Fruit fly (Drosophila melanogaster) whole organism, embryonic: ENCODE measurements around the gene CG15196.
A peak's percentile ranks its signal among the peaks of the same experiment; 100 is the strongest.

Experiments used
- Adf1 ChIP-seq: fragments of 200-800 bp; sonication (Bioruptor generic); IDR thresholded peaks from 2 replicates; pipeline ENCODE4 v1.3.6; 2022; ENCODE audit warnings: missing biosample characterization, missing genetic modification characterization
- Aef1 ChIP-seq: fragments of 200-800 bp; sonication (Bioruptor generic); IDR thresholded peaks from 3 replicates; pipeline ENCODE4 v1.3.6; 2022; ENCODE audit warnings: missing biosample characterization, missing genetic modification characterization
- Awh ChIP-seq: fragments of 200-800 bp; sonication (Bioruptor generic); IDR thresholded peaks from 2 replicates; pipeline ENCODE4, ENCODE4 v1.3.6; 2022; ENCODE audit warnings: missing biosample characterization, missing genetic modification characterization
- C15 ChIP-seq: fragments of 200-800 bp; sonication (Bioruptor generic); IDR thresholded peaks from 3 replicates; pipeline ENCODE4 v1.3.6; 2022; ENCODE audit warnings: missing biosample characterization, missing genetic modification characterization
- CG10267 ChIP-seq: fragments of 200-800 bp; sonication (Bioruptor generic); optimal IDR thresholded peaks from 2 replicates; lab custom pipeline; 2018; ENCODE audit warnings: missing biosample characterization, mild to moderate bottlenecking, missing genetic modification characterization, moderate library complexity
- CG10321 ChIP-seq: fragments of 200-800 bp; sonication (Bioruptor generic); IDR thresholded peaks from 2 replicates; pipeline ENCODE4 v1.3.6; 2022; ENCODE audit warnings: missing biosample characterization, missing genetic modification characterization
- CG13424 ChIP-seq: fragments of 200-800 bp; sonication (Bioruptor generic); optimal IDR thresholded peaks from 2 replicates; lab custom pipeline; 2019; ENCODE audit warnings: missing biosample characterization, mild to moderate bottlenecking, missing genetic modification characterization, moderate library complexity
- CG15011 ChIP-seq: fragments of 200-800 bp; sonication (Bioruptor generic); optimal IDR thresholded peaks from 3 replicates; lab custom pipeline; 2018; ENCODE audit warnings: missing biosample characterization, mild to moderate bottlenecking, missing genetic modification characterization
- CG1603 ChIP-seq: fragments of 200-800 bp; sonication (Bioruptor generic); optimal IDR thresholded peaks from 2 replicates; lab custom pipeline; 2019; ENCODE audit warnings: missing biosample characterization, mild to moderate bottlenecking, missing genetic modification characterization, moderate library complexity
- CG17359 ChIP-seq: fragments of 200-800 bp; sonication (Bioruptor generic); optimal IDR thresholded peaks from 3 replicates; lab custom pipeline; 2018; ENCODE audit warnings: missing biosample characterization, mild to moderate bottlenecking, missing genetic modification characterization, moderate library complexity
- CG17385 ChIP-seq: fragments of 200-800 bp; sonication (Bioruptor generic); optimal IDR thresholded peaks from 3 replicates; lab custom pipeline; 2018; ENCODE audit warnings: missing biosample characterization, mild to moderate bottlenecking, missing genetic modification characterization
- CG18011 ChIP-seq: fragments of 200-800 bp; sonication (Bioruptor generic); optimal IDR thresholded peaks from 2 replicates; lab custom pipeline; 2017; ENCODE audit warnings: missing biosample characterization, missing genetic modification characterization, mild to moderate bottlenecking, moderate library complexity, missing genotype
- CG2129 ChIP-seq: fragments of 200-800 bp; sonication (Bioruptor generic); IDR thresholded peaks from 2 replicates; pipeline ENCODE4 v1.3.6; 2022; ENCODE audit warnings: missing biosample characterization, missing genetic modification characterization; ENCODE audit not compliant: partially characterized antibody
- CG34224 ChIP-seq: fragments of 200-800 bp; sonication (Bioruptor generic); IDR thresholded peaks from 3 replicates; pipeline ENCODE4 v1.3.6; 2022; ENCODE audit warnings: missing biosample characterization, missing genetic modification characterization; ENCODE audit not compliant: partially characterized antibody
- CG3995 ChIP-seq: fragments of 200-800 bp; sonication (Bioruptor generic); optimal IDR thresholded peaks from 3 replicates; lab custom pipeline; 2016; ENCODE audit warnings: missing biosample characterization, missing genetic modification characterization
- CG4404 ChIP-seq: fragments of 200-800 bp; sonication (Bioruptor generic); IDR thresholded peaks from 2 replicates; pipeline ENCODE4 v1.3.6; 2022; ENCODE audit warnings: missing biosample characterization, missing genetic modification characterization
- CG5245 ChIP-seq: fragments of 200-800 bp; sonication (Bioruptor generic); optimal IDR thresholded peaks from 3 replicates; lab custom pipeline; 2016; ENCODE audit warnings: missing biosample characterization, missing genetic modification characterization
- CG7372 ChIP-seq: fragments of 200-800 bp; sonication (Bioruptor generic); IDR thresholded peaks from 2 replicates; pipeline ENCODE4 v1.3.6; 2022; ENCODE audit warnings: missing biosample characterization, missing genetic modification characterization
- CG8281 ChIP-seq: fragments of 200-800 bp; sonication (Bioruptor generic); optimal IDR thresholded peaks from 2 replicates; lab custom pipeline; 2018; ENCODE audit warnings: missing biosample characterization, mild to moderate bottlenecking, missing genetic modification characterization, moderate library complexity
- D ChIP-seq, 2 experiments: fragments of 200-800 bp in 1 of 2; fragments of >200 bp in 1 of 2; sonication (Bioruptor generic) in 1 of 2; optimal IDR thresholded peaks; 2 replicates in 1 of 2; 3 replicates in 1 of 2; lab custom pipeline; 2017; ENCODE audit warnings: mild to moderate bottlenecking in 1 of 2, missing biosample characterization in 1 of 2, missing genetic modification characterization in 1 of 2, missing genetic modification reagents in 1 of 2
- Dip2 ChIP-seq: fragments of 200-800 bp; sonication (Bioruptor generic); IDR thresholded peaks from 2 replicates; pipeline ENCODE4 v1.3.6; 2022; ENCODE audit warnings: missing biosample characterization, missing genetic modification characterization
- Dip3 ChIP-seq: fragments of 200-800 bp; sonication (Bioruptor generic); optimal IDR thresholded peaks from 3 replicates; lab custom pipeline; 2016; ENCODE audit warnings: missing biosample characterization, missing genetic modification characterization
- Dll ChIP-seq: fragments of 200-800 bp; sonication (Bioruptor generic); IDR thresholded peaks from 4 replicates; pipeline ENCODE4 v1.3.6; 2022; ENCODE audit warnings: missing biosample characterization, missing genetic modification characterization; ENCODE audit not compliant: partially characterized antibody
- Doc2 ChIP-seq: fragments of 200-800 bp; sonication (Bioruptor generic); IDR thresholded peaks from 2 replicates; pipeline ENCODE4 v1.3.6; 2022; ENCODE audit warnings: missing biosample characterization, missing genetic modification characterization
- Kr ChIP-seq: fragments of 200-800 bp; sonication (Bioruptor generic); optimal IDR thresholded peaks from 2 replicates; lab custom pipeline; 2017; ENCODE audit warnings: missing biosample characterization, mild to moderate bottlenecking, missing genetic modification characterization
- Max ChIP-seq: fragments of 200-800 bp; sonication (Bioruptor generic); optimal IDR thresholded peaks from 2 replicates; lab custom pipeline; 2016; ENCODE audit warnings: missing biosample characterization, mild to moderate bottlenecking, missing genetic modification characterization
- Meics ChIP-seq: fragments of 200-800 bp; sonication (Bioruptor generic); optimal IDR thresholded peaks from 2 replicates; lab custom pipeline; 2017; ENCODE audit warnings: missing biosample characterization, mild to moderate bottlenecking, missing genetic modification characterization
- NFAT ChIP-seq: fragments of 200-800 bp; sonication (Bioruptor generic); IDR thresholded peaks from 2 replicates; pipeline ENCODE4 v1.3.6; 2022; ENCODE audit warnings: missing biosample characterization, missing genetic modification characterization
- Pdp1 ChIP-seq, 2 experiments: fragments of 200-800 bp; sonication (Bioruptor generic); optimal IDR thresholded peaks; 3 replicates each; lab custom pipeline; 2016; ENCODE audit warnings: missing biosample characterization in 2 of 2, missing genetic modification characterization in 2 of 2, mild to moderate bottlenecking in 1 of 2, moderate library complexity in 1 of 2
- Sry-β ChIP-seq: fragments of 200-800 bp; sonication (Bioruptor generic); optimal IDR thresholded peaks from 2 replicates; lab custom pipeline; 2018; ENCODE audit warnings: missing biosample characterization, mild to moderate bottlenecking, missing genetic modification characterization, moderate library complexity
- ara ChIP-seq: fragments of 200-800 bp; sonication (Bioruptor generic); IDR thresholded peaks from 2 replicates; pipeline ENCODE4 v1.3.6; 2022; ENCODE audit warnings: missing biosample characterization, missing genetic modification characterization
- bigmax ChIP-seq: fragments of 200-800 bp; sonication (Bioruptor generic); optimal IDR thresholded peaks from 2 replicates; lab custom pipeline; 2018; ENCODE audit warnings: missing biosample characterization, mild to moderate bottlenecking, missing genetic modification characterization
- bsh ChIP-seq, 2 experiments: fragments of 200-800 bp; sonication (Bioruptor generic); optimal IDR thresholded peaks; 2 replicates each; lab custom pipeline; 2017 to 2018; ENCODE audit warnings: mild to moderate bottlenecking in 2 of 2, missing biosample characterization in 2 of 2, missing genetic modification characterization in 2 of 2, moderate library complexity in 1 of 2
- cad ChIP-seq: fragments of >200 bp; optimal IDR thresholded peaks from 2 replicates; lab custom pipeline; 2017; ENCODE audit warnings: missing biosample characterization, missing genetic modification characterization
- dmrt11E ChIP-seq: fragments of 200-800 bp; sonication (Bioruptor generic); optimal IDR thresholded peaks from 3 replicates; lab custom pipeline; 2018; ENCODE audit warnings: missing biosample characterization, mild to moderate bottlenecking, missing genetic modification characterization, moderate library complexity
- emc ChIP-seq: fragments of 200-800 bp; sonication (Bioruptor generic); optimal IDR thresholded peaks from 2 replicates; lab custom pipeline; 2016; ENCODE audit warnings: missing biosample characterization, missing genetic modification characterization
- eve ChIP-seq, 2 experiments: fragments of >200 bp; optimal IDR thresholded peaks; 2 replicates each; lab custom pipeline; 2017; ENCODE audit warnings: missing biosample characterization in 2 of 2, missing genetic modification characterization in 2 of 2
- fd96Cb ChIP-seq: fragments of 200-800 bp; sonication (Bioruptor generic); optimal IDR thresholded peaks from 2 replicates; lab custom pipeline; 2018; ENCODE audit warnings: missing biosample characterization, mild to moderate bottlenecking, missing genetic modification characterization, moderate library complexity
- gro ChIP-seq: fragments of 200-800 bp; sonication (Bioruptor generic); optimal IDR thresholded peaks from 2 replicates; lab custom pipeline; 2016; ENCODE audit warnings: missing biosample characterization, missing genetic modification characterization
- gt ChIP-seq: fragments of 200-800 bp; sonication (Bioruptor generic); IDR thresholded peaks from 2 replicates; pipeline ENCODE4 v1.3.6; 2022; ENCODE audit warnings: missing biosample characterization, missing genetic modification characterization
- ind ChIP-seq: fragments of 200-800 bp; sonication (Bioruptor generic); optimal IDR thresholded peaks from 3 replicates; lab custom pipeline; 2016; ENCODE audit warnings: missing biosample characterization, missing genetic modification characterization
- jigr1 ChIP-seq: fragments of 200-800 bp; sonication (Bioruptor generic); IDR thresholded peaks from 3 replicates; pipeline ENCODE4 v1.3.6; 2022; ENCODE audit warnings: missing biosample characterization, missing genetic modification characterization
- kni ChIP-seq: fragments of 200-800 bp; sonication (Bioruptor generic); optimal IDR thresholded peaks from 3 replicates; lab custom pipeline; 2017; ENCODE audit warnings: mild to moderate bottlenecking, missing biosample characterization, missing genetic modification reagents, missing genetic modification characterization
- nerfin-1 ChIP-seq: fragments of 200-800 bp; sonication (Bioruptor generic); optimal IDR thresholded peaks from 3 replicates; lab custom pipeline; 2019; ENCODE audit warnings: missing biosample characterization, mild to moderate bottlenecking, missing genetic modification characterization, moderate library complexity
- odd ChIP-seq: fragments of 200-800 bp; sonication (Bioruptor generic); optimal IDR thresholded peaks from 2 replicates; lab custom pipeline; 2017; ENCODE audit warnings: missing biosample characterization, mild to moderate bottlenecking, missing genetic modification characterization
- p53 ChIP-seq: fragments of 200-800 bp; sonication (Bioruptor generic); optimal IDR thresholded peaks from 2 replicates; lab custom pipeline; 2016; ENCODE audit warnings: missing biosample characterization, missing genetic modification characterization
- psq ChIP-seq: fragments of 200-800 bp; sonication (Bioruptor generic); optimal IDR thresholded peaks from 2 replicates; lab custom pipeline; 2017; ENCODE audit warnings: missing biosample characterization, missing genetic modification characterization
- salm ChIP-seq: fragments of 200-800 bp; sonication (Bioruptor generic); optimal IDR thresholded peaks from 2 replicates; lab custom pipeline; 2018; ENCODE audit warnings: missing biosample characterization, mild to moderate bottlenecking, missing genetic modification characterization
- slbo ChIP-seq: fragments of 200-800 bp; sonication (Bioruptor generic); IDR thresholded peaks from 2 replicates; pipeline ENCODE4 v1.3.6; 2022; ENCODE audit warnings: missing biosample characterization, missing genetic modification characterization
- so ChIP-seq: fragments of 200-800 bp; sonication (Bioruptor generic); IDR thresholded peaks from 3 replicates; pipeline ENCODE4 v1.3.6; 2022; ENCODE audit warnings: missing biosample characterization, missing genetic modification characterization
- twi ChIP-seq: fragments of 200-800 bp; optimal IDR thresholded peaks from 2 replicates; lab custom pipeline; 2019; ENCODE audit warnings: missing biosample characterization, mild to moderate bottlenecking, missing genetic modification characterization, moderate library complexity
- vfl ChIP-seq: fragments of 200-800 bp; sonication (Bioruptor generic); optimal IDR thresholded peaks from 2 replicates; lab custom pipeline; 2016; ENCODE audit warnings: missing biosample characterization, missing genetic modification characterization
- z ChIP-seq: fragments of 200-800 bp; sonication (Bioruptor generic); IDR thresholded peaks from 3 replicates; pipeline ENCODE4 v1.3.6; 2022; ENCODE audit warnings: missing biosample characterization, missing genetic modification characterization

CG15196 gene

DNA sequence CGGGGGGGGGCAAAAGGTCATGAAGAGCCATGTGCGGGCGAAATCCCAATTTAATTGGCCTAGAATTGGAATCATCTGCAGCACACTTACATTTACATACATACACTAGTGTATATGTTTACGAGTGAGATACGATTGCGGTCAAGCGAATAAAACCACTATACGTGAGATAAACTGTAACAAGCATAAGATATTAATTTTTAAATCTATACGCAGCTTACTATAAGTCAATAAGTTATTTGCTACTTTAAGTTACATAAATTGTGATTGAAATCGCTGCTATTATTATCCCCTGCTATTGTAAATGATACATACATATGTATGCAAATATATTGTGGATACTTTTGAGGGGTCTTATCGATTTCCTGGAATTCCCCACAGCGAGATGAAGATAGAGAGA, 30.6 kb upstream of the CG15196 start (continued):
- no peak for TF ChIP-seq bigmax
- peak; percentile 48 for TF ChIP-seq CG17385
- no peak for TF ChIP-seq emc (GFP tag; lab: Kevin White, UChicago)
- no peak for TF ChIP-seq Kr
- peak; percentile 46; the same call in 1 of the 2 replicates for TF ChIP-seq CG7372 (GFP tag; lab: Robert Waterston, UW)
- peak; percentile 63 for TF ChIP-seq CG13424
- TF ChIP-seq Dip3 (GFP tag; lab: Kevin White, UChicago) = no peak
- no peak for TF ChIP-seq Adf1 (GFP tag; lab: Robert Waterston, UW)
- TF ChIP-seq CG34224 = no peak
- no peak for TF ChIP-seq vfl
- TF ChIP-seq salm = no peak
- TF ChIP-seq CG2129 = no peak
- TF ChIP-seq gt (GFP tag; lab: Robert Waterston, UW) = no peak
- TF ChIP-seq Meics = peak; percentile 47
- TF ChIP-seq CG4404 (GFP tag; lab: Robert Waterston, UW) = no peak
- no peak for TF ChIP-seq CG15011
- no peak for TF ChIP-seq Doc2
- peak; percentile 61 for TF ChIP-seq CG1603 (tag; lab: Kevin White, UChicago)
- peak; percentile 37 for TF ChIP-seq fd96Cb (tag; lab: Kevin White, UChicago)
- TF ChIP-seq z (GFP tag; lab: Robert Waterston, UW) = no peak
- TF ChIP-seq ara = peak; percentile 42; the same call in 1 of the 2 replicates
- TF ChIP-seq CG18011 (GFP tag; lab: Kevin White, UChicago) = no peak
- TF ChIP-seq psq (GFP tag; lab: Kevin White, UChicago) = no peak
- peak; percentile 40; the same call in 1 of the 3 replicates for TF ChIP-seq Aef1 (GFP tag; lab: Robert Waterston, UW)
- no peak for TF ChIP-seq kni
- TF ChIP-seq jigr1 = no peak
- TF ChIP-seq Awh = 0 out of 2 replicates have a peak, but pooled peaks have one; percentile 24
- TF ChIP-seq Dll (GFP tag; lab: Robert Waterston, UW) = no peak

dm6 chrX:11379747-11380146, 30.0 kb upstream of the CG15196 start:
- no peak for TF ChIP-seq Dip2 (GFP tag; lab: Robert Waterston, UW)
- TF ChIP-seq Pdp1 (GFP tag; optimal IDR thresholded peaks at IDR 0.05; lab: Kevin White, UChicago) = peak in 1 of 2 experiments; percentile 11
- no peak for TF ChIP-seq NFAT (GFP tag; lab: Robert Waterston, UW)
- TF ChIP-seq slbo (GFP tag; lab: Robert Waterston, UW) = 0 out of 2 replicates have a peak, but pooled peaks have one; percentile 12
- no peak for TF ChIP-seq Sry-β (GFP tag; lab: Kevin White, UChicago)
- TF ChIP-seq CG3995 (GFP tag; lab: Kevin White, UChicago) = no peak
- TF ChIP-seq CG8281 (tag; lab: Kevin White, UChicago) = no peak
- no peak for TF ChIP-seq Max (GFP tag; lab: Kevin White, UChicago)
- TF ChIP-seq CG5245 = no peak
- TF ChIP-seq dmrt11E (tag; lab: Kevin White, UChicago) = no peak
- no peak for TF ChIP-seq twi (tag; lab: Kevin White, UChicago)
- TF ChIP-seq jigr1 = no peak
- TF ChIP-seq bsh (GFP tag; optimal IDR thresholded peaks at IDR 0.05; lab: Kevin White, UChicago) = peak in 1 of 2 experiments; percentile 13
- no peak for TF ChIP-seq CG10267
- no peak for TF ChIP-seq odd (GFP tag; lab: Kevin White, UChicago)
- TF ChIP-seq CG10321 (GFP tag; lab: Robert Waterston, UW) = no peak
- TF ChIP-seq C15 (GFP tag; lab: Robert Waterston, UW) = no peak
- no peak for TF ChIP-seq so (GFP tag; lab: Robert Waterston, UW)
- no peak for TF ChIP-seq D (optimal IDR thresholded peaks at IDR 0.05; lab: Kevin White, UChicago)
- no peak for TF ChIP-seq D (GFP tag; optimal IDR thresholded peaks at IDR 0.05; lab: Kevin White, UChicago)
- no peak for TF ChIP-seq eve (GFP tag; optimal IDR thresholded peaks at IDR 0.05; lab: Kevin White, UChicago)
- TF ChIP-seq nerfin-1 = no peak
- TF ChIP-seq gro (GFP tag; lab: Kevin White, UChicago) = no peak
- peak; percentile 16 for TF ChIP-seq ind (GFP tag; lab: Kevin White, UChicago)
- TF ChIP-seq CG17359 = peak; percentile 27
- no peak for TF ChIP-seq cad (GFP tag; lab: Kevin White, UChicago)
- no peak for TF ChIP-seq p53 (GFP tag; lab: Kevin White, UChicago)
